Worm (Caenorhabditis elegans): ENCODE measurements around the gene dsl-3.
"Not testable (repeated sequence)": the region's sequence is repeated elsewhere in the genome, so short reads cannot be mapped to it uniquely, and the experiment has no call there.

The dsl-3 gene

DNA sequence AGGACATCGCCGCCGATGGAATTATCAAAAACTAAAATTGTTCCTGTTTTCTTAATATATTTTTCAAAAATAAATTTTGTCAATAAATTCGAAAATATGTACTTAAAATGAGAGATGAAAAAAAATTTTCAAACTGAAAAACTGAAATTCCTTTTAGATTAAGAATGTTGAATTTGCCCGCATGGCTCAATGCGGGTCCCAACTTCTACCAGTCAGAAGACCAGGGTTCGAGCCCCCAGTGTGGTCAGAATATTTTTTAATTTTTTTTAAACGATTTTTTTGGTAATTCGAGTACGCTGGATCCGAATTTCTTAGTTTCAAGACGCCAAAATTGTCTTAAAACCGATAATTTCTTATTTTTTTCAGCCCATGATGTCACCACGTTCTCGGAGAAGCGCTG lies 27.3 kb downstream of the dsl-3 start:
- TF ChIP-seq B0310.2 (tag; optimal IDR thresholded peaks at IDR 0.05) (no peak), sea-1 (GFP tag; conservative IDR thresholded peaks at IDR 0.05) (no peak), tbx-11 (GFP tag; IDR thresholded peaks at IDR 0.05) (no peak), ets-7 (tag; optimal IDR thresholded peaks at IDR 0.05) (no peak), ceh-36 (tag; optimal IDR thresholded peaks at IDR 0.05) (no peak), hmbx-1 (tag; optimal IDR thresholded peaks at IDR 0.05) (no peak), hmg-4 (GFP tag; optimal IDR thresholded peaks at IDR 0.05) (no peak), F13C5.2 (tag; optimal IDR thresholded peaks at IDR 0.05) (no peak), ama-1 (optimal IDR thresholded peaks at IDR 0.05) (no peak), aly-1 (tag; optimal IDR thresholded peaks at IDR 0.05) (no peak), hnd-1 (tag; optimal IDR thresholded peaks at IDR 0.05) (no peak), flt-1 (GFP tag; IDR thresholded peaks at IDR 0.05) (no peak)

- TF ChIP-seq scrt-1 (GFP tag; IDR thresholded peaks at IDR 0.05); ceh-13 (GFP tag; optimal IDR thresholded peaks at IDR 0.05); pes-1 (GFP tag; IDR thresholded peaks at IDR 0.05): not testable (repeated sequence)
These were observed 35.1 kb downstream of the dsl-3 start, which contains the start of gene nhr-274 for ce11 chrIV:1645198-1645597. TSS of gene nhr-274 (minus strand) at chrIV:1645298.

- TF ChIP-seq tbx-37 (GFP tag; conservative IDR thresholded peaks at IDR 0.05), result no peak
These were observed 39.3 kb downstream of the dsl-3 start for ce11 chrIV:1649349-1649748.

- TF ChIP-seq B0310.2 (tag; optimal IDR thresholded peaks at IDR 0.05), result no peak
- TF ChIP-seq tbx-11 (GFP tag; IDR thresholded peaks at IDR 0.05), result no peak
- TF ChIP-seq aly-1 (tag; optimal IDR thresholded peaks at IDR 0.05), result no peak
- no peak for TF ChIP-seq ceh-36 (tag; optimal IDR thresholded peaks at IDR 0.05)
- TF ChIP-seq hnd-1 (tag; optimal IDR thresholded peaks at IDR 0.05), result no peak
- no peak for TF ChIP-seq ama-1 (optimal IDR thresholded peaks at IDR 0.05)
- no peak for TF ChIP-seq F13C5.2 (tag; optimal IDR thresholded peaks at IDR 0.05)
- TF ChIP-seq hmg-4 (GFP tag; optimal IDR thresholded peaks at IDR 0.05), result no peak
- TF ChIP-seq ets-7 (tag; optimal IDR thresholded peaks at IDR 0.05), result no peak
- no peak for TF ChIP-seq tra-4 (tag; optimal IDR thresholded peaks at IDR 0.05)
- TF ChIP-seq sea-1 (GFP tag; conservative IDR thresholded peaks at IDR 0.05), result no peak
These were observed 39.7 kb downstream of the dsl-3 start for ce11 chrIV:1649794-1650193.

ce11 chrIV:1655312-1655711 lies 45.2 kb downstream of the dsl-3 start:
- TF ChIP-seq ama-1 (optimal IDR thresholded peaks at IDR 0.05) (no peak), aly-1 (tag; optimal IDR thresholded peaks at IDR 0.05) (no peak), sea-1 (GFP tag; conservative IDR thresholded peaks at IDR 0.05) (no peak), flt-1 (GFP tag; IDR thresholded peaks at IDR 0.05) (no peak), ceh-13 (GFP tag; optimal IDR thresholded peaks at IDR 0.05) (no peak), ets-7 (tag; optimal IDR thresholded peaks at IDR 0.05) (no peak), scrt-1 (GFP tag; IDR thresholded peaks at IDR 0.05) (no peak), hmg-4 (GFP tag; optimal IDR thresholded peaks at IDR 0.05) (no peak), tbx-37 (GFP tag; conservative IDR thresholded peaks at IDR 0.05) (no peak), tbx-11 (GFP tag; IDR thresholded peaks at IDR 0.05) (no peak), ceh-36 (tag; optimal IDR thresholded peaks at IDR 0.05) (no peak), tra-4 (tag; optimal IDR thresholded peaks at IDR 0.05) (no peak), pes-1 (GFP tag; IDR thresholded peaks at IDR 0.05) (no peak), hnd-1 (tag; optimal IDR thresholded peaks at IDR 0.05) (no peak), F13C5.2 (tag; optimal IDR thresholded peaks at IDR 0.05) (no peak)

DNA sequence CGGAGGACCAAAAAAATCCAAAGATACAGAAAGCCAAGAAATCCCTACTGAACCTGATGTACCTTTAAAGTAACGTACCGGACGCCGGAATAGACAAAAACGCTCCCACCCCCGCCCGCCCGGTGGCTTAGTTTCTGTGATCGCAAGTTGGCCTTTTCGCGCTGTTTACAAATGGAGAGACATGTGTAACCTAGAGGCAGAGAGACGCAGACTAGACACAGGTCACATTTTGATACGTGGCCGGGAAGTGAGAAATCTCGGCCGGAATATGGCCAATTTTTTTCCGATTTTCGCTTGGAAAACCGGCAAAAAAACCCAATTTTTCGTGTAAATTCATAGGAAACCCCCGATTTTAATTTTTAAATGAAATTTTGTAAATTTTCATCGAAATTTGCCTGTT lies 47.0 kb downstream of the dsl-3 start:
- no peak for TF ChIP-seq tra-4 (tag; optimal IDR thresholded peaks at IDR 0.05)
- TF ChIP-seq hmg-4 (GFP tag; optimal IDR thresholded peaks at IDR 0.05), result no peak
- no peak for TF ChIP-seq ceh-36 (tag; optimal IDR thresholded peaks at IDR 0.05)
- TF ChIP-seq pes-1 (GFP tag; IDR thresholded peaks at IDR 0.05), result no peak
- no peak for TF ChIP-seq F13C5.2 (tag; optimal IDR thresholded peaks at IDR 0.05)

DNA sequence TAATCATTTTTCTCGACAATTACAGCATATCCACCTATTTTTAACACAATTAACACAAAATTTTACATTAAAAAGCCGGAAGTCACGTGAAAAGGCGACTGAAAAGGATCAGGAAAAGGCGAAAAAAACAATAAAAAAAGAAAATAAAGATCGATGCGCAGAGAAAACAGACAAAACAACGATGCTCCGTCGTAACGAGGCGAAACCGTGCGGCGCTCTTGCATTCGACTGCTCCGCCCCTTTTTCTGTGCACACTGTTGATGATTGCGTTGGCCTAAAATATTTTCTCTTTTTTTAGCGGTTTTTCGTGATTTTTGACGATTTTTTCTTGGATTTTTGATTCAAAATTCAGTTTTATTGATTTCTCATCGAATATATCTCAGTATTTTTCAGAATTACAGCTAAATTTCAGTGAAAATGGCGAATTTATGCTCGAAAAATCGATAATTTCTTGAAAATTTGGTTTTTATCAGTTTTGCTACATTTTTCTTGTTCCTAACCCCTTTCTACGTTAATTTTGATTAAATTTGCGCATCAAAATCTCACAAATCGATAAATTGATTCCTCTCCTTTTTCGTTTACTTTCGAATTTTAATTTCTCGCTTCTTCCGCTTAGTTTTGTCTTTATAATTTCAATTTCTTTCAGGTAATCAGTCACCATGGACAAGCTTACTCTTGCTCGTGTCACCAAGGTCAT lies 49.1 kb downstream of the dsl-3 start, which contains the start of gene rps-28:
Gene rps-28, plus strand, starts transcription at position 647 of the 697 bp plus-strand sequence.
- peak; percentile 66 for TF ChIP-seq hnd-1 (tag; optimal IDR thresholded peaks at IDR 0.05)
- TF ChIP-seq scrt-1 (GFP tag; IDR thresholded peaks at IDR 0.05), result peak; percentile 77
- peak; percentile 70 for TF ChIP-seq ceh-36 (tag; optimal IDR thresholded peaks at IDR 0.05)
- no peak for TF ChIP-seq ama-1 (optimal IDR thresholded peaks at IDR 0.05)
- TF ChIP-seq B0310.2 (tag; optimal IDR thresholded peaks at IDR 0.05), result peak; percentile 60
- TF ChIP-seq pes-1 (GFP tag; IDR thresholded peaks at IDR 0.05), result peak; percentile 83
- TF ChIP-seq ets-7 (tag; optimal IDR thresholded peaks at IDR 0.05), result peak; percentile 67
- peak; percentile 92 for TF ChIP-seq hmg-4 (GFP tag; optimal IDR thresholded peaks at IDR 0.05)
- no peak for TF ChIP-seq ceh-13 (GFP tag; optimal IDR thresholded peaks at IDR 0.05)
- no peak for TF ChIP-seq aly-1 (tag; optimal IDR thresholded peaks at IDR 0.05)
- TF ChIP-seq hmbx-1 (tag; optimal IDR thresholded peaks at IDR 0.05), result peak; percentile 52
- TF ChIP-seq tra-4 (tag; optimal IDR thresholded peaks at IDR 0.05), result peak; percentile 64
- peak; percentile 82 for TF ChIP-seq sea-1 (GFP tag; conservative IDR thresholded peaks at IDR 0.05)
- TF ChIP-seq tbx-37 (GFP tag; conservative IDR thresholded peaks at IDR 0.05), result peak; percentile 70
- peak; percentile 62 for TF ChIP-seq tbx-11 (GFP tag; IDR thresholded peaks at IDR 0.05)
- TF ChIP-seq F13C5.2 (tag; optimal IDR thresholded peaks at IDR 0.05), result peak; percentile 98
- peak; percentile 83 for TF ChIP-seq flt-1 (GFP tag; IDR thresholded peaks at IDR 0.05)

- TF ChIP-seq hmg-4 (GFP tag; optimal IDR thresholded peaks at IDR 0.05), result no peak
- no peak for TF ChIP-seq ceh-36 (tag; optimal IDR thresholded peaks at IDR 0.05)
- TF ChIP-seq ceh-13 (GFP tag; optimal IDR thresholded peaks at IDR 0.05), result no peak
- no peak for TF ChIP-seq B0310.2 (tag; optimal IDR thresholded peaks at IDR 0.05)
- no peak for TF ChIP-seq hnd-1 (tag; optimal IDR thresholded peaks at IDR 0.05)
- TF ChIP-seq scrt-1 (GFP tag; IDR thresholded peaks at IDR 0.05), result no peak
- TF ChIP-seq ets-7 (tag; optimal IDR thresholded peaks at IDR 0.05), result no peak
- TF ChIP-seq flt-1 (GFP tag; IDR thresholded peaks at IDR 0.05), result no peak
- TF ChIP-seq tbx-11 (GFP tag; IDR thresholded peaks at IDR 0.05), result no peak
- TF ChIP-seq sea-1 (GFP tag; conservative IDR thresholded peaks at IDR 0.05), result no peak
- TF ChIP-seq pes-1 (GFP tag; IDR thresholded peaks at IDR 0.05), result no peak
- no peak for TF ChIP-seq tra-4 (tag; optimal IDR thresholded peaks at IDR 0.05)
- no peak for TF ChIP-seq aly-1 (tag; optimal IDR thresholded peaks at IDR 0.05)
- TF ChIP-seq ama-1 (optimal IDR thresholded peaks at IDR 0.05), result no peak
- TF ChIP-seq hmbx-1 (tag; optimal IDR thresholded peaks at IDR 0.05), result no peak
- no peak for TF ChIP-seq tbx-37 (GFP tag; conservative IDR thresholded peaks at IDR 0.05)
- no peak for TF ChIP-seq F13C5.2 (tag; optimal IDR thresholded peaks at IDR 0.05)
These were observed 49.9 kb downstream of the dsl-3 start, which contains the start of gene Y41D4B.4 for ce11 chrIV:1659978-1660377. TSS of gene Y41D4B.4 (plus strand) at chrIV:1660110.
